Worm (Caenorhabditis elegans) whole organism, L2 larva: ENCODE results near the gene nimk-1.

ENCODE experiments used
- C34F6.9 ChIP-seq: fragments of 150-350 bp; optimal IDR thresholded peaks from 2 replicates; lab custom pipeline; 2014; ENCODE audit warnings: missing biosample characterization, missing genetic modification characterization
- Y55F3AM.14 ChIP-seq: fragments of 200-800 bp; sonication (Bioruptor generic); optimal IDR thresholded peaks from 2 replicates; lab custom pipeline; 2018; ENCODE audit warnings: mild to moderate bottlenecking, missing genetic modification characterization, missing compliant biosample characterization
- ZK546.5 ChIP-seq: sonication (generic microtip); optimal IDR thresholded peaks from 2 replicates; lab custom pipeline; 2017; ENCODE audit warnings: missing biosample characterization, missing genetic modification characterization
- alr-1 ChIP-seq: fragments of 150-350 bp; optimal IDR thresholded peaks from 2 replicates; lab custom pipeline; 2014; ENCODE audit warnings: missing biosample characterization, missing genetic modification characterization
- aly-2 ChIP-seq: fragments of 150-350 bp; optimal IDR thresholded peaks from 2 replicates; lab custom pipeline; 2014; ENCODE audit warnings: missing biosample characterization, missing genetic modification characterization
- ama-1 ChIP-seq: fragments of 150-350 bp; optimal IDR thresholded peaks from 2 replicates; lab custom pipeline; 2018; ENCODE audit warnings: inconsistent platforms
- blmp-1 ChIP-seq: sonication (generic microtip); optimal IDR thresholded peaks from 2 replicates; lab custom pipeline; 2017; ENCODE audit warnings: missing genetic modification characterization, mild to moderate bottlenecking, missing compliant biosample characterization, antibody characterized with exemption, moderate library complexity; ENCODE audit not compliant: insufficient read depth
- ceh-82 ChIP-seq: fragments of 150-350 bp; optimal IDR thresholded peaks from 2 replicates; lab custom pipeline; 2014; ENCODE audit warnings: missing biosample characterization, missing genetic modification characterization
- crh-2 ChIP-seq: sonication (generic microtip); optimal IDR thresholded peaks from 2 replicates; lab custom pipeline; 2017; ENCODE audit warnings: missing biosample characterization, missing genetic modification characterization
- dmd-4 ChIP-seq: sonication (generic microtip); optimal IDR thresholded peaks from 2 replicates; lab custom pipeline; 2017; ENCODE audit warnings: missing biosample characterization, missing genetic modification characterization
- egl-27 ChIP-seq: sonication (generic microtip); optimal IDR thresholded peaks from 3 replicates; lab custom pipeline; 2017; ENCODE audit warnings: missing biosample characterization, missing genetic modification reagents, missing genetic modification characterization
- elt-1 ChIP-seq: fragments of 150-350 bp; optimal IDR thresholded peaks from 2 replicates; lab custom pipeline; 2014; ENCODE audit warnings: missing biosample characterization, missing genetic modification characterization
- elt-3 ChIP-seq: sonication (generic microtip); optimal IDR thresholded peaks from 2 replicates; lab custom pipeline; 2017; ENCODE audit warnings: missing biosample characterization, missing genetic modification characterization
- fos-1 ChIP-seq: fragments of 150-350 bp; optimal IDR thresholded peaks from 2 replicates; lab custom pipeline; 2014; ENCODE audit warnings: missing biosample characterization, missing genetic modification characterization
- lin-11 ChIP-seq: fragments of 150-350 bp; sonication (generic microtip); optimal IDR thresholded peaks from 2 replicates; lab custom pipeline; 2014; ENCODE audit warnings: missing biosample characterization, missing genetic modification characterization, inconsistent platforms, mixed read lengths
- lsy-2 ChIP-seq, 2 experiments: fragments of 150-350 bp in 1 of 2; sonication (generic microtip) in 1 of 2; optimal IDR thresholded peaks; 2 replicates each; lab custom pipeline; 2014 to 2017; ENCODE audit warnings: missing biosample characterization in 2 of 2, missing genetic modification characterization in 2 of 2
- mab-5 ChIP-seq: fragments of 150-350 bp; optimal IDR thresholded peaks from 2 replicates; lab custom pipeline; 2014; ENCODE audit warnings: missing biosample characterization, missing genetic modification characterization
- mdl-1 ChIP-seq, 2 experiments: fragments of 150-350 bp in 1 of 2; sonication (generic microtip) in 1 of 2; optimal IDR thresholded peaks; 2 replicates each; lab custom pipeline; 2017; ENCODE audit warnings: missing biosample characterization in 2 of 2, missing genetic modification characterization in 2 of 2
- nhr-10 ChIP-seq: sonication (generic microtip); optimal IDR thresholded peaks from 2 replicates; lab custom pipeline; 2017; ENCODE audit warnings: missing biosample characterization, missing genetic modification characterization
- nhr-11 ChIP-seq: fragments of 150-350 bp; optimal IDR thresholded peaks from 2 replicates; lab custom pipeline; 2014; ENCODE audit warnings: missing biosample characterization, missing genetic modification characterization
- nhr-12 ChIP-seq: fragments of 150-350 bp; optimal IDR thresholded peaks from 2 replicates; lab custom pipeline; 2014; ENCODE audit warnings: missing biosample characterization, missing genetic modification characterization
- nhr-129 ChIP-seq: fragments of 150-350 bp; optimal IDR thresholded peaks from 2 replicates; lab custom pipeline; 2014; ENCODE audit warnings: missing biosample characterization, missing genetic modification characterization
- nhr-21 ChIP-seq: fragments of 150-350 bp; optimal IDR thresholded peaks from 2 replicates; lab custom pipeline; 2014; ENCODE audit warnings: missing biosample characterization, missing genetic modification characterization
- nhr-6 ChIP-seq: fragments of 150-350 bp; optimal IDR thresholded peaks from 2 replicates; lab custom pipeline; 2014; ENCODE audit warnings: missing biosample characterization, missing genetic modification characterization
- nhr-77 ChIP-seq: fragments of 150-350 bp; optimal IDR thresholded peaks from 2 replicates; lab custom pipeline; 2014; ENCODE audit warnings: missing biosample characterization, missing genetic modification characterization
- peb-1 ChIP-seq: fragments of 150-350 bp; optimal IDR thresholded peaks from 2 replicates; lab custom pipeline; 2014; ENCODE audit warnings: missing biosample characterization, missing genetic modification characterization
- sem-4 ChIP-seq: fragments of 150-350 bp; optimal IDR thresholded peaks from 2 replicates; lab custom pipeline; 2014; ENCODE audit warnings: missing biosample characterization, missing genetic modification reagents, missing genetic modification characterization
- skn-1 ChIP-seq: sonication (generic microtip); optimal IDR thresholded peaks from 2 replicates; lab custom pipeline; 2017; ENCODE audit warnings: missing biosample characterization, missing genetic modification characterization
- sma-3 ChIP-seq: sonication (generic microtip); optimal IDR thresholded peaks from 2 replicates; lab custom pipeline; 2016; ENCODE audit warnings: missing genetic modification reagents, missing genetic modification characterization, missing compliant biosample characterization
- sma-9 ChIP-seq, 2 experiments: fragments of 150-350 bp in 1 of 2; sonication (generic microtip) in 1 of 2; optimal IDR thresholded peaks; 2 replicates each; lab custom pipeline; 2014 to 2016; ENCODE audit warnings: missing genetic modification characterization in 2 of 2, mild to moderate bottlenecking in 1 of 2, missing biosample characterization in 1 of 2, missing compliant biosample characterization in 1 of 2, missing genetic modification reagents in 1 of 2, moderate library complexity in 1 of 2
- snpc-4 ChIP-seq: fragments of 150-350 bp; optimal IDR thresholded peaks from 2 replicates; lab custom pipeline; 2014; ENCODE audit warnings: missing biosample characterization, missing genetic modification characterization
- unc-55 ChIP-seq: fragments of 150-350 bp; sonication (generic microtip); optimal IDR thresholded peaks from 3 replicates; lab custom pipeline; 2014; ENCODE audit warnings: missing biosample characterization, missing genetic modification reagents, missing genetic modification characterization
- zag-1 ChIP-seq: fragments of 150-350 bp; optimal IDR thresholded peaks from 2 replicates; lab custom pipeline; 2014; ENCODE audit warnings: missing biosample characterization, missing genetic modification characterization
- ztf-4 ChIP-seq: fragments of 150-350 bp; optimal IDR thresholded peaks from 2 replicates; lab custom pipeline; 2014; ENCODE audit warnings: missing biosample characterization, missing genetic modification characterization

The nimk-1 gene

ce11 chrII:12518008-12518407 is 17.5 kb upstream of the nimk-1 start:
- TF ChIP-seq alr-1 (no peak), dmd-4 (tag; lab: Kevin White, UChicago) (no peak), nhr-10 (tag; lab: Kevin White, UChicago) (no peak), C34F6.9 (tag; lab: Kevin White, UChicago) (no peak), ZK546.5 (tag; lab: Kevin White, UChicago) (no peak), sma-3 (no peak), nhr-11 (tag; lab: Kevin White, UChicago) (no peak), aly-2 (no peak), nhr-21 (tag; lab: Kevin White, UChicago) (no peak), mab-5 (tag; lab: Kevin White, UChicago) (no peak), blmp-1 (no peak), unc-55 (GFP tag; lab: Kevin White, UChicago) (no peak), elt-3 (no peak), fos-1 (no peak)

ce11 chrII:12518809-12519344 is 16.7 kb upstream of the nimk-1 start, which contains the start of gene srh-70:
Gene srh-70 (minus strand): TSS chrII:12518859.
- TF ChIP-seq sma-3 (no peak), fos-1 (peak; percentile 78), crh-2 (tag; lab: Kevin White, UChicago) (peak; percentile 55), sma-9 (GFP tag; optimal IDR thresholded peaks at IDR 0.05; lab: Kevin White, UChicago) (peak; percentile 33), sma-9 (tag; optimal IDR thresholded peaks at IDR 0.05; lab: Kevin White, UChicago) (no peak)

- no peak for TF ChIP-seq ZK546.5 (tag; lab: Kevin White, UChicago)
- TF ChIP-seq ceh-82 (tag; lab: Kevin White, UChicago): no peak
- TF ChIP-seq mab-5 (tag; lab: Kevin White, UChicago): no peak
- TF ChIP-seq nhr-21 (tag; lab: Kevin White, UChicago): no peak
- TF ChIP-seq nhr-10 (tag; lab: Kevin White, UChicago): no peak
- TF ChIP-seq mdl-1 (tag; optimal IDR thresholded peaks at IDR 0.05; lab: Kevin White, UChicago): no peak
- no peak for TF ChIP-seq dmd-4 (tag; lab: Kevin White, UChicago)
- TF ChIP-seq nhr-12 (tag; lab: Kevin White, UChicago): no peak
- no peak for TF ChIP-seq ztf-4
- no peak for TF ChIP-seq sma-3
Observed at ce11 chrII:12519616-12520015, 15.9 kb upstream of the nimk-1 start, which contains the start of gene ceh-99. Gene ceh-99 (plus strand): TSS chrII:12519981.

ce11 chrII:12525526-12525925 is 10.0 kb upstream of the nimk-1 start, which contains the start of gene srx-118:
Gene srx-118 (plus strand): TSS chrII:12525826.
- TF ChIP-seq sma-9 (GFP tag; optimal IDR thresholded peaks at IDR 0.05; lab: Kevin White, UChicago) (no peak), sma-9 (tag; optimal IDR thresholded peaks at IDR 0.05; lab: Kevin White, UChicago) (no peak), nhr-6 (no peak), peb-1 (tag; lab: Kevin White, UChicago) (no peak), zag-1 (tag; lab: Kevin White, UChicago) (no peak), sem-4 (no peak), dmd-4 (tag; lab: Kevin White, UChicago) (no peak), mdl-1 (tag; optimal IDR thresholded peaks at IDR 0.05; lab: Kevin White, UChicago) (no peak), alr-1 (no peak), nhr-129 (tag; lab: Kevin White, UChicago) (no peak), C34F6.9 (tag; lab: Kevin White, UChicago) (no peak), nhr-11 (tag; lab: Kevin White, UChicago) (no peak), elt-1 (tag; lab: Kevin White, UChicago) (no peak), Y55F3AM.14 (GFP tag; lab: Kevin White, UChicago) (no peak), blmp-1 (no peak), ztf-4 (no peak), egl-27 (tag; lab: Kevin White, UChicago) (no peak), lin-11 (no peak)
- TF ChIP-seq, all 48 proteins: peak for 0

ce11 chrII:12527947-12528346 is 7.6 kb upstream of the nimk-1 start, which contains the start of gene srx-119:
Gene srx-119 (plus strand): TSS chrII:12528247.
- TF ChIP-seq crh-2 (tag; lab: Kevin White, UChicago): no peak
- TF ChIP-seq fos-1: no peak
- TF ChIP-seq snpc-4 (tag; lab: Kevin White, UChicago): no peak
- no peak for TF ChIP-seq ama-1 (lab: Kevin White, UChicago)
- no peak for TF ChIP-seq nhr-6
- TF ChIP-seq lsy-2 (tag; optimal IDR thresholded peaks at IDR 0.05; lab: Kevin White, UChicago): no peak
- TF ChIP-seq nhr-77 (tag; lab: Kevin White, UChicago): no peak
- TF ChIP-seq nhr-21 (tag; lab: Kevin White, UChicago): no peak
- no peak for TF ChIP-seq ZK546.5 (tag; lab: Kevin White, UChicago)
- TF ChIP-seq skn-1 (tag; lab: Kevin White, UChicago): no peak
